Worm (Caenorhabditis elegans): ENCODE measurements around the gene tmem-258.

ce11 chrV:7075646-7076045, 12.7 kb downstream of the tmem-258 start, which contains the start of gene npa-1:
- TF ChIP-seq F33H1.4 (GFP tag; IDR thresholded peaks at IDR 0.05), result no peak
- no peak for TF ChIP-seq B0261.1 (tag; optimal IDR thresholded peaks at IDR 0.05)
- TF ChIP-seq sptf-2 (GFP tag; optimal IDR thresholded peaks at IDR 0.05), result no peak
- no peak for TF ChIP-seq unc-62 (GFP tag; optimal IDR thresholded peaks at IDR 0.05)
- no peak for TF ChIP-seq B0019.2 (GFP tag; conservative IDR thresholded peaks at IDR 0.05)
- no peak for TF ChIP-seq repo-1 (tag; optimal IDR thresholded peaks at IDR 0.05)
- no peak for TF ChIP-seq snpc-1.3 (tag; optimal IDR thresholded peaks at IDR 0.05; ENCODE audit: insufficient read depth)
- TF ChIP-seq hsf-1 (GFP tag; IDR thresholded peaks at IDR 0.05), result no peak
- no peak for TF ChIP-seq ets-4 (GFP tag; optimal IDR thresholded peaks at IDR 0.05)
